Worm (Caenorhabditis elegans) whole organism, L4 larva: Measurements from ENCODE around the gene ucp-4.

ENCODE experiments used
- F10B5.3 ChIP-seq: sonication (generic microtip); optimal IDR thresholded peaks from 2 replicates; lab custom pipeline; 2016; ENCODE audit warnings: mild to moderate bottlenecking, missing genetic modification characterization, missing compliant biosample characterization
- F26F4.8 ChIP-seq: fragments of 200-800 bp; sonication (Bioruptor generic); conservative IDR thresholded peaks from 2 replicates; pipeline ENCODE4 v1.3.6; 2022; ENCODE audit warnings: missing genetic modification characterization, missing compliant biosample characterization
- R02D3.7 ChIP-seq: fragments of 150-350 bp; sonication (generic microtip); optimal IDR thresholded peaks from 3 replicates; lab custom pipeline; 2014; ENCODE audit warnings: missing biosample characterization, missing genetic modification characterization
- T20F7.1 ChIP-seq: fragments of 200-800 bp; sonication (Bioruptor generic); optimal IDR thresholded peaks from 2 replicates; lab custom pipeline; 2018; ENCODE audit warnings: mild to moderate bottlenecking, missing genetic modification characterization, missing compliant biosample characterization
- Y48G9A.11 ChIP-seq: fragments of 200-800 bp; sonication (Bioruptor generic); IDR thresholded peaks from 2 replicates; pipeline ENCODE4 v1.3.6; 2022; ENCODE audit warnings: missing genetic modification reagents, missing genetic modification characterization, missing compliant biosample characterization
- aha-1 ChIP-seq: fragments of 150-350 bp; peaks from one replicate; lab custom pipeline; 2014; ENCODE audit warnings: missing biosample characterization, missing genetic modification characterization
- attf-4 ChIP-seq: sonication (generic microtip); optimal IDR thresholded peaks from 3 replicates; lab custom pipeline; 2017; ENCODE audit warnings: missing biosample characterization, missing genetic modification characterization
- ceh-28 ChIP-seq: fragments of 150-350 bp; optimal IDR thresholded peaks from 2 replicates; lab custom pipeline; 2014; ENCODE audit warnings: missing biosample characterization, missing genetic modification reagents, missing genetic modification characterization
- ceh-44 ChIP-seq: fragments of 200-800 bp; sonication (Bioruptor generic); IDR thresholded peaks from 2 replicates; pipeline ENCODE4 v1.3.6; 2022; ENCODE audit warnings: missing genetic modification reagents, missing genetic modification characterization, missing compliant biosample characterization
- daf-12 ChIP-seq: fragments of 150-350 bp; optimal IDR thresholded peaks from 2 replicates; lab custom pipeline; 2014; ENCODE audit warnings: missing biosample characterization, missing genetic modification reagents, missing genetic modification characterization
- daf-16 ChIP-seq, 3 experiments: sonication (generic microtip); optimal IDR thresholded peaks; 2 replicates each; lab custom pipeline; 2016 to 2017; ENCODE audit warnings: missing genetic modification characterization in 3 of 3, missing genetic modification reagents in 3 of 3, mild to moderate bottlenecking in 2 of 3, missing compliant biosample characterization in 2 of 3, missing biosample characterization in 1 of 3, moderate library complexity in 1 of 3
- daf-19 ChIP-seq: fragments of 200-800 bp; sonication (Bioruptor generic); conservative IDR thresholded peaks from 2 replicates; pipeline ENCODE4 v1.3.6; 2022; ENCODE audit warnings: missing genetic modification characterization, missing compliant biosample characterization
- daf-8 ChIP-seq: fragments of 200-800 bp; sonication (Bioruptor generic); IDR thresholded peaks from 2 replicates; pipeline ENCODE4 v1.3.6; 2022; ENCODE audit warnings: missing genetic modification characterization, missing compliant biosample characterization
- dmd-6 ChIP-seq: fragments of 200-800 bp; sonication (Bioruptor generic); IDR thresholded peaks from 2 replicates; pipeline ENCODE4 v1.3.6; 2022; ENCODE audit warnings: missing genetic modification reagents, missing genetic modification characterization, missing compliant biosample characterization
- dpl-1 ChIP-seq: fragments of 150-350 bp; optimal IDR thresholded peaks from 2 replicates; lab custom pipeline; 2014; ENCODE audit warnings: missing biosample characterization, missing genetic modification reagents, missing genetic modification characterization
- dve-1 ChIP-seq: sonication (generic microtip); optimal IDR thresholded peaks from 2 replicates; lab custom pipeline; 2017; ENCODE audit warnings: antibody characterized with exemption, mild to moderate bottlenecking, missing genetic modification characterization, missing compliant biosample characterization; ENCODE audit not compliant: insufficient read depth
- hlh-30 ChIP-seq: sonication (generic microtip); optimal IDR thresholded peaks from 2 replicates; lab custom pipeline; 2017; ENCODE audit warnings: antibody characterized with exemption, mild to moderate bottlenecking, missing genetic modification characterization, missing compliant biosample characterization; ENCODE audit not compliant: insufficient read depth
- hmg-1.1 ChIP-seq: fragments of 200-800 bp; sonication (Bioruptor generic); IDR thresholded peaks from 2 replicates; pipeline ENCODE4 v1.3.6; 2022; ENCODE audit warnings: missing genetic modification reagents, missing genetic modification characterization, missing compliant biosample characterization
- jun-1 ChIP-seq: fragments of 150-350 bp; optimal IDR thresholded peaks from 2 replicates; lab custom pipeline; 2014; ENCODE audit warnings: missing biosample characterization, missing genetic modification reagents, missing genetic modification characterization
- lin-1 ChIP-seq: fragments of 200-800 bp; sonication (Bioruptor generic); IDR thresholded peaks from 2 replicates; pipeline ENCODE4 v1.3.6; 2022; ENCODE audit warnings: missing genetic modification reagents, missing genetic modification characterization, missing compliant biosample characterization
- lir-3 ChIP-seq: sonication (generic microtip); optimal IDR thresholded peaks from 2 replicates; lab custom pipeline; 2016; ENCODE audit warnings: mild to moderate bottlenecking, missing genetic modification characterization, missing compliant biosample characterization
- mes-2 ChIP-seq: sonication (generic microtip); optimal IDR thresholded peaks from 2 replicates; lab custom pipeline; 2016; ENCODE audit warnings: missing genotype, mild to moderate bottlenecking, missing genetic modification characterization, missing compliant biosample characterization; ENCODE audit not compliant: poor library complexity, severe bottlenecking
- nhr-111 ChIP-seq: fragments of 200-800 bp; sonication (Bioruptor generic); optimal IDR thresholded peaks from 2 replicates; lab custom pipeline; 2018; ENCODE audit warnings: mild to moderate bottlenecking, missing genetic modification characterization, missing compliant biosample characterization
- nhr-28 ChIP-seq: fragments of 150-350 bp; optimal IDR thresholded peaks from 2 replicates; lab custom pipeline; 2014; ENCODE audit warnings: missing biosample characterization, missing genetic modification characterization
- nhr-6 ChIP-seq: fragments of 150-350 bp; optimal IDR thresholded peaks from 2 replicates; lab custom pipeline; 2014; ENCODE audit warnings: missing biosample characterization, missing genetic modification characterization
- pha-4 ChIP-seq, 2 experiments: fragments of 150-350 bp in 1 of 2; fragments of 200-800 bp in 1 of 2; sonication (Bioruptor generic) in 1 of 2; IDR thresholded peaks in 1 of 2; optimal IDR thresholded peaks in 1 of 2; 2 replicates each; pipeline versions ENCODE4 v1.3.6 to Lab custom; 2014 to 2022; ENCODE audit warnings: missing genetic modification characterization in 2 of 2, missing genetic modification reagents in 2 of 2, missing biosample characterization in 1 of 2, missing compliant biosample characterization in 1 of 2
- pqm-1 ChIP-seq: sonication (generic microtip); optimal IDR thresholded peaks from 2 replicates; lab custom pipeline; 2017; ENCODE audit warnings: missing biosample characterization, missing genetic modification characterization
- rbr-2 ChIP-seq: sonication (generic microtip); optimal IDR thresholded peaks from 2 replicates; lab custom pipeline; 2016; ENCODE audit warnings: missing genotype, missing genetic modification characterization, missing compliant biosample characterization
- spr-1 ChIP-seq: sonication (generic microtip); optimal IDR thresholded peaks from 2 replicates; lab custom pipeline; 2016; ENCODE audit warnings: mild to moderate bottlenecking, missing genetic modification characterization, missing compliant biosample characterization
- spr-3 ChIP-seq: fragments of 200-800 bp; sonication (Bioruptor generic); optimal IDR thresholded peaks from 2 replicates; lab custom pipeline; 2018; ENCODE audit warnings: mild to moderate bottlenecking, missing genetic modification characterization, missing compliant biosample characterization
- tra-1 ChIP-seq: fragments of 200-800 bp; sonication (Bioruptor generic); IDR thresholded peaks from 2 replicates; pipeline ENCODE4 v1.3.6; 2022; ENCODE audit warnings: missing genetic modification reagents, missing genetic modification characterization, missing compliant biosample characterization
- zag-1 ChIP-seq: fragments of 150-350 bp; optimal IDR thresholded peaks from 2 replicates; lab custom pipeline; 2014; ENCODE audit warnings: missing biosample characterization, missing genetic modification characterization
- zfp-2 ChIP-seq: sonication (generic microtip); optimal IDR thresholded peaks from 2 replicates; lab custom pipeline; 2016; ENCODE audit warnings: mild to moderate bottlenecking, missing genetic modification characterization, missing compliant biosample characterization
- zfp-3 ChIP-seq: fragments of 200-800 bp; sonication (Bioruptor generic); conservative IDR thresholded peaks from 2 replicates; pipeline ENCODE4 v1.3.6; 2022; ENCODE audit warnings: missing genetic modification reagents, missing genetic modification characterization, missing compliant biosample characterization

ucp-4 gene

DNA sequence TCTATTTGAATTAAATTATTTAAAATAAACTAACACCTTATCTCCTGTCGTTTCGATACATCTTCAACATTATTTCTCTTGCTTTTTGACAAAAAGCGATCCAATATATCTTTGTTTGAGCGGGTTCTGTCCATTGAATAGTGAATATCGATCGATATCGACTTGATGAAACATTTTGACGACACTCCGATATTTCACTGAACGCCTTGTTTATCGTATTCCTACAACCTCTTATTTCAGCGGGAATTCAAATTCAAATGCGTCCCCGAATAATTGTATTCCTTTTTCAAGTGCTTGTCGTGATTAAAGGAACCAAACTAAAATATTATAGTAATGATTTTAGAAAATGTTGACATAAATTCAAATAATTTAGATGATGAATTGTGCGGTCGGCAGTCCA lies 12.7 kb downstream of the ucp-4 start, which contains the start of the genes K07B1.7 and try-5:
TSS of gene K07B1.7 (minus strand) at position 159 of the 400 bp plus-strand sequence.
TSS of gene try-5 (plus strand) at position 241 of the 400 bp plus-strand sequence.
- TF ChIP-seq ceh-28 (tag; lab: Kevin White, UChicago), result peak; percentile 69
- peak; percentile 27 for TF ChIP-seq nhr-6
- no peak for TF ChIP-seq tra-1 (GFP tag; lab: Robert Waterston, UW)
- peak; percentile 95 for TF ChIP-seq dpl-1
- peak; percentile 93 for TF ChIP-seq Y48G9A.11 (GFP tag; lab: Robert Waterston, UW)
- no peak for TF ChIP-seq spr-1 (tag; lab: Kevin White, UChicago)
- peak; percentile 83 for TF ChIP-seq R02D3.7 (tag; lab: Kevin White, UChicago)
- TF ChIP-seq nhr-28, result peak; percentile 29
- no peak for TF ChIP-seq zfp-3 (GFP tag; lab: Robert Waterston, UW)
- TF ChIP-seq aha-1 (tag; lab: Kevin White, UChicago), result peak; percentile 10
- TF ChIP-seq nhr-111 (GFP tag; lab: Kevin White, UChicago), result no peak
- TF ChIP-seq T20F7.1 (GFP tag; lab: Kevin White, UChicago), result peak; percentile 97
- peak; percentile 60 for TF ChIP-seq hlh-30 (tag; lab: Kevin White, UChicago)
- TF ChIP-seq dve-1 (tag; lab: Kevin White, UChicago), result peak; percentile 30
- TF ChIP-seq pqm-1 (tag; lab: Kevin White, UChicago), result no peak
- no peak for TF ChIP-seq daf-16 (GFP tag; optimal IDR thresholded peaks at IDR 0.05; lab: Kevin White, UChicago)
- peak; percentile 37 for TF ChIP-seq daf-16 (tag; optimal IDR thresholded peaks at IDR 0.05; lab: Kevin White, UChicago)
- TF ChIP-seq daf-12 (tag; lab: Kevin White, UChicago), result no peak
- TF ChIP-seq hmg-1.1 (GFP tag; lab: Robert Waterston, UW), result 0 out of 2 replicates have a peak, but pooled peaks have one; percentile 21
- TF ChIP-seq rbr-2 (tag; lab: Kevin White, UChicago), result peak; percentile 23

- TF ChIP-seq pha-4 (GFP tag; IDR thresholded peaks at IDR 0.05; lab: Robert Waterston, UW) (no peak), pha-4 (tag; optimal IDR thresholded peaks at IDR 0.05; lab: Kevin White, UChicago) (no peak), F26F4.8 (no peak), daf-8 (GFP tag; lab: Robert Waterston, UW) (no peak), lir-3 (tag; lab: Kevin White, UChicago) (no peak), mes-2 (tag; lab: Kevin White, UChicago) (no peak), hlh-30 (tag; lab: Kevin White, UChicago) (no peak)
Measured at ce11 chrV:9349687-9350086, 15.6 kb downstream of the ucp-4 start, which contains the start of gene srx-47. srx-47 (plus strand) TSS chrV:9349987.

- no peak for TF ChIP-seq mes-2 (tag; lab: Kevin White, UChicago)
- no peak for TF ChIP-seq lin-1
- TF ChIP-seq zfp-2 (tag; lab: Kevin White, UChicago), result no peak
- TF ChIP-seq daf-19, result no peak
Measured at ce11 chrV:9352947-9353346, 18.8 kb downstream of the ucp-4 start, which contains the start of gene srx-46. srx-46 (plus strand) TSS chrV:9353247.

ce11 chrV:9355371-9355770 lies 21.3 kb downstream of the ucp-4 start, which contains the start of gene ttr-40:
ttr-40 (minus strand) TSS chrV:9355471.
- TF ChIP-seq spr-1 (tag; lab: Kevin White, UChicago) (no peak), nhr-28 (no peak), zag-1 (tag; lab: Kevin White, UChicago) (no peak), jun-1 (tag; lab: Kevin White, UChicago) (no peak), F10B5.3 (tag; lab: Kevin White, UChicago) (no peak)

ce11 chrV:9356345-9356744 lies 22.2 kb downstream of the ucp-4 start, which contains the start of gene ttr-49:
ttr-49 (minus strand) TSS chrV:9356515.
- no peak for TF ChIP-seq ceh-28 (tag; lab: Kevin White, UChicago)
- TF ChIP-seq attf-4 (tag; lab: Kevin White, UChicago), result no peak
- no peak for TF ChIP-seq ceh-44
- TF ChIP-seq daf-16 (GFP tag; optimal IDR thresholded peaks at IDR 0.05; lab: Kevin White, UChicago), result no peak
- peak; percentile 73 for TF ChIP-seq daf-16 (tag; optimal IDR thresholded peaks at IDR 0.05; lab: Kevin White, UChicago)
- TF ChIP-seq spr-3 (GFP tag; lab: Kevin White, UChicago), result no peak
- TF ChIP-seq pqm-1 (tag; lab: Kevin White, UChicago), result peak; percentile 30
- peak; percentile 27 for TF ChIP-seq dve-1 (tag; lab: Kevin White, UChicago)
- no peak for TF ChIP-seq lin-1
- TF ChIP-seq dmd-6, result 0 out of 2 replicates have a peak, but pooled peaks have one; percentile 22
